Fruit fly (Drosophila melanogaster) S2 (cell line): ENCODE data around the gene cd.

Experiments used
- CG8478 ChIP-seq: fragments of >200 bp; optimal IDR thresholded peaks from 2 replicates; lab custom pipeline; 2018
- CTCF ChIP-seq, 2 experiments: fragments of >200 bp; optimal IDR thresholded peaks; 2 replicates each; lab custom pipeline; 2018

DNA sequence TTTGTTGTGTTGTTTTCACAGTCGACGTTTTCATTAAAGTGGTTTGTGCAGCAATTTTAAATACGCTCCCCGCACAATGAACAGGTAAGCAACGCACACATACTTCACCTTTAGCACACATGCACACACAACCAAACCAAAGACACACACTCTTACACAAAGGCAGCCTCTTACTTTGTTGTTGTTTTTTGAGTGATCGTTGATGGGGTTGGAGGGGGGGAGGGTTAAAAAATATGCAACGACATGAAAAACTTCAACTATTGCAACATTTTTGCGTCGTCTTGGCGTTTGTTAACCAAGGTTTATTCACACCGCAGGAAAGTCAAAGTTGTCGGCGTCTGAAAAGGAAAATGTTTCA is 26.8 kb upstream of the cd start:
- no peak for TF ChIP-seq CTCF (optimal IDR thresholded peaks at IDR 0.05; lab: Kevin White, UChicago)
- TF ChIP-seq CG8478: no peak
